Worm (Caenorhabditis elegans): ENCODE measurements around the gene fbf-1.

fbf-1 gene

ce11 chrII:6043166-6043565 lies 37.5 kb downstream of the fbf-1 start, which contains the start of gene R12C12.10:
TSS of gene R12C12.10 (minus strand) at chrII:6043266.
- TF ChIP-seq ceh-30 (tag; optimal IDR thresholded peaks at IDR 0.05) (no peak), syd-9 (tag; optimal IDR thresholded peaks at IDR 0.05) (no peak), fkh-6 (tag; optimal IDR thresholded peaks at IDR 0.05) (no peak), sox-4 (tag; optimal IDR thresholded peaks at IDR 0.05) (no peak), ceh-6 (GFP tag; optimal IDR thresholded peaks at IDR 0.05) (no peak)

ce11 chrII:6031106-6031505 lies 49.5 kb downstream of the fbf-1 start, which contains the start of gene frpr-16:
TSS of gene frpr-16 (minus strand) at chrII:6031206.
- TF ChIP-seq ama-1 (optimal IDR thresholded peaks at IDR 0.05), result no peak
- no peak for TF ChIP-seq dmd-4 (tag; optimal IDR thresholded peaks at IDR 0.05; ENCODE audit: borderline replicate concordance)
- no peak for TF ChIP-seq pat-9 (tag; optimal IDR thresholded peaks at IDR 0.05)
- TF ChIP-seq ceh-22 (tag; optimal IDR thresholded peaks at IDR 0.05), result no peak
- TF ChIP-seq ceh-19 (GFP tag; optimal IDR thresholded peaks at IDR 0.05), result no peak
- no peak for TF ChIP-seq eyg-1 (tag; optimal IDR thresholded peaks at IDR 0.05)
- no peak for TF ChIP-seq sdc-2 (tag; optimal IDR thresholded peaks at IDR 0.05)
- no peak for TF ChIP-seq ref-2 (tag; optimal IDR thresholded peaks at IDR 0.05)
- no peak for TF ChIP-seq npax-4 (tag; optimal IDR thresholded peaks at IDR 0.05)

- TF ChIP-seq ceh-2 (tag; optimal IDR thresholded peaks at IDR 0.05), result no peak
- TF ChIP-seq unc-42 (tag; optimal IDR thresholded peaks at IDR 0.05), result no peak
- no peak for TF ChIP-seq T23F11.4 (GFP tag; optimal IDR thresholded peaks at IDR 0.05)
- TF ChIP-seq pqm-1 (tag; optimal IDR thresholded peaks at IDR 0.05), result no peak
- TF ChIP-seq pros-1 (tag; optimal IDR thresholded peaks at IDR 0.05), result no peak
- peak; percentile 59 for TF ChIP-seq ceh-18 (tag; optimal IDR thresholded peaks at IDR 0.05)
- TF ChIP-seq che-1 (tag; optimal IDR thresholded peaks at IDR 0.05), result no peak
- TF ChIP-seq eyg-1 (tag; optimal IDR thresholded peaks at IDR 0.05), result no peak
- TF ChIP-seq ceh-31 (tag; optimal IDR thresholded peaks at IDR 0.05), result no peak
- no peak for TF ChIP-seq ref-2 (tag; optimal IDR thresholded peaks at IDR 0.05)
- TF ChIP-seq F13H6.1 (tag; optimal IDR thresholded peaks at IDR 0.05), result no peak
- no peak for TF ChIP-seq mec-3 (tag; optimal IDR thresholded peaks at IDR 0.05; ENCODE audit: borderline replicate concordance)
- TF ChIP-seq hlh-15 (tag; optimal IDR thresholded peaks at IDR 0.05), result no peak
- TF ChIP-seq rnt-1 (tag; optimal IDR thresholded peaks at IDR 0.05), result peak; percentile 55
- no peak for TF ChIP-seq unc-86 (tag; optimal IDR thresholded peaks at IDR 0.05)
- TF ChIP-seq ceh-14 (tag; optimal IDR thresholded peaks at IDR 0.05), result no peak
- no peak for TF ChIP-seq sdc-2 (tag; optimal IDR thresholded peaks at IDR 0.05)
- no peak for TF ChIP-seq elt-2 (tag; optimal IDR thresholded peaks at IDR 0.05)
- peak; percentile 66 for TF ChIP-seq unc-55 (GFP tag; optimal IDR thresholded peaks at IDR 0.05)
- no peak for TF ChIP-seq ceh-6 (GFP tag; optimal IDR thresholded peaks at IDR 0.05)
- no peak for TF ChIP-seq hlh-13 (GFP tag; optimal IDR thresholded peaks at IDR 0.05)
- TF ChIP-seq npax-4 (tag; optimal IDR thresholded peaks at IDR 0.05), result no peak
- no peak for TF ChIP-seq ceh-24 (tag; optimal IDR thresholded peaks at IDR 0.05)
- no peak for TF ChIP-seq ets-4 (tag; optimal IDR thresholded peaks at IDR 0.05)
Observed at ce11 chrII:6028594-6029141, 52.0 kb downstream of the fbf-1 start.

All from whole organism, late embryonic.